Worm (Caenorhabditis elegans): ENCODE results near the gene C15H11.13.

Gene C15H11.13

DNA sequence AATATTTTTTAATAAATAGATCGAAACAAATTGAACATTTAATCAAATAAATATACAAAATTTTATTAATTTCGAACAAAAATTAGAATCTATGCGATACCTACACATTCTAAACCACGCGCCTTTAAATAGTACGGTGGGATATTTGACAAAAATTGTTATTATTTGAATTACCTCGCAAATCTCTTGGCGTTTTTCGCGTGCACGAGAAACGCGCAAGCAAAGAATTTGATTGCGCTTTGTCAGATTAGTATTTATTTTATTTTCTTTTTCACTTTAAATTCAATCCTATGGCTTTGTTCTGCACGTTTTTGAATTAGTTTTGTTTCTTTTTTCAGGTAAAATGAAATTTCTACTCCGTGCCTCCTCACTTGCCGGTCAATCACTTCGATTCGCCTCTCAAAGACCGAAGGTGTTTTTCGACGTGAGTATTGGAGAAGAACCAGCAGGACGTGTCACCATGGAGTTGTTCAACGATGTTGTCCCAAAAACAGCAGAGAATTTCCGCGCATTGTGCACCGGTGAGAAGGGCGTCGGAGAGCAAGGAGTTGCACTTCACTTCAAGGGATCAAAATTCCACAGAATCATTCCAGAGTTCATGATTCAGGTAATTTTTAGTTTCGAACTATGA is 39.0 kb upstream of the C15H11.13 start, which contains the start of gene cyn-1:
TSS of gene cyn-1 (plus strand) at position 339 of the 631 bp plus-strand sequence.
- TF ChIP-seq hlh-15 (tag; optimal IDR thresholded peaks at IDR 0.05): no peak
- TF ChIP-seq nhr-11 (tag; optimal IDR thresholded peaks at IDR 0.05): no peak
- TF ChIP-seq unc-3 (GFP tag; conservative IDR thresholded peaks at IDR 0.05): no peak
- no peak for TF ChIP-seq unc-3 (tag; optimal IDR thresholded peaks at IDR 0.05)
- TF ChIP-seq nfya-1 (tag; optimal IDR thresholded peaks at IDR 0.05): peak; percentile 81
- no peak for TF ChIP-seq rnt-1 (tag; optimal IDR thresholded peaks at IDR 0.05)
- peak; percentile 51 for TF ChIP-seq unc-42 (tag; optimal IDR thresholded peaks at IDR 0.05)
- no peak for TF ChIP-seq syd-9 (tag; optimal IDR thresholded peaks at IDR 0.05)
- TF ChIP-seq F13H6.1 (tag; optimal IDR thresholded peaks at IDR 0.05): no peak
- TF ChIP-seq hlh-6 (tag; optimal IDR thresholded peaks at IDR 0.05): no peak
- TF ChIP-seq pax-1 (tag; optimal IDR thresholded peaks at IDR 0.05): no peak
- no peak for TF ChIP-seq pha-2 (tag; optimal IDR thresholded peaks at IDR 0.05)
- TF ChIP-seq ceh-48 (tag; optimal IDR thresholded peaks at IDR 0.05): peak; percentile 28
- TF ChIP-seq K09A11.1 (tag; optimal IDR thresholded peaks at IDR 0.05; ENCODE audit: insufficient read depth): no peak
- peak; percentile 35 for TF ChIP-seq ceh-34 (tag; optimal IDR thresholded peaks at IDR 0.05)
- TF ChIP-seq ttx-3 (tag; optimal IDR thresholded peaks at IDR 0.05): no peak
- no peak for TF ChIP-seq ama-1 (optimal IDR thresholded peaks at IDR 0.05)
- no peak for TF ChIP-seq unc-55 (GFP tag; optimal IDR thresholded peaks at IDR 0.05)
- no peak for TF ChIP-seq npax-4 (tag; optimal IDR thresholded peaks at IDR 0.05)
- no peak for TF ChIP-seq ceh-24 (tag; optimal IDR thresholded peaks at IDR 0.05)
- TF ChIP-seq dve-1 (tag; optimal IDR thresholded peaks at IDR 0.05): peak; percentile 10
- no peak for TF ChIP-seq madf-2 (tag; optimal IDR thresholded peaks at IDR 0.05)
- peak; percentile 52 for TF ChIP-seq ceh-31 (tag; optimal IDR thresholded peaks at IDR 0.05)
- peak; percentile 33 for TF ChIP-seq ceh-18 (tag; optimal IDR thresholded peaks at IDR 0.05)
- peak; percentile 25 for TF ChIP-seq tbx-2 (tag; optimal IDR thresholded peaks at IDR 0.05)
- TF ChIP-seq hlh-8 (tag; optimal IDR thresholded peaks at IDR 0.05): no peak
- no peak for TF ChIP-seq fax-1 (tag; optimal IDR thresholded peaks at IDR 0.05)

DNA sequence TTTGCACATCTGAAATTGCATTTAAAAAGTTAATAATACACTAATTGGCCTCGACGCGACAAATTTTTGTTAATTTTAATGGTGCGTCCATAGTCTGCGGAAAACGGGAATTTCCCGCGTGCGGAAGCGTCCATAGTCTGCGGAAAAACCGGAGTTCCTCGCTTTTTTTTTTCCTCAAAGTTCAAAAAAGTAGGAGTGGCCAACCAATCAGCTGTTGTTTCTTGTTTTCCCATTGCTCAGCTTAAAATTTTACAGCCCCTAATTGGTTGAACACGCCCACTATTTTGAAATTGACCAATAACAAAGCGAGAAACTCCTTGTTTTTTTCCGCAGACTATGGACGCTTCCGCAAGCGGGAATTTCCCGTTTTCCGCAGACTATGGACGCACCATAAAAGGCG is 37.5 kb upstream of the C15H11.13 start:
- peak; percentile 65 for TF ChIP-seq nfya-1 (tag; optimal IDR thresholded peaks at IDR 0.05)

DNA sequence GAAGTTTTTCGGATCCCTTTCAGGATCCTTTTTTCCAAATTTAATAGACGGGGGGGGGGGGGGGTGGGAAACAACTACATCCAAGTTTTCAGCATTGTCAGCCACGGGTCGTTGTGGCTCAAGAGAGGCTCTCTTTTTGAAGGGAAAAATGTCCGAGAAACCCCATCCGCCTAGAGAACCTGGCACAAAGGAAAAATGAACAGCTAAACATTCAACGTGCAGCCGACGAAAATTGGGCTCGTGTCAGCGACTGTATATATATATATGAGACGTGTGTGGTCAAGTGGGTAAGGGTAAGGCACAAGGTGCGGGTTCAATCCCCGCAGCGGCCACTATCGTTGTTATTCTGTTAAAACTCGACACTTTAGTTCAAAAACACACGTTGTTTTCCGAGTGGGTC is 36.3 kb upstream of the C15H11.13 start, which contains the start of gene Y49A3A.4:
TSS of gene Y49A3A.4 (minus strand) at position 314 of the 400 bp plus-strand sequence.
- TF ChIP-seq pha-2 (tag; optimal IDR thresholded peaks at IDR 0.05) (no peak), ahr-1 (tag; optimal IDR thresholded peaks at IDR 0.05) (no peak), ceh-45 (GFP tag; IDR thresholded peaks at IDR 0.05) (no peak), ceh-24 (tag; optimal IDR thresholded peaks at IDR 0.05) (no peak), K09A11.1 (tag; optimal IDR thresholded peaks at IDR 0.05; ENCODE audit: insufficient read depth) (no peak), nfya-1 (tag; optimal IDR thresholded peaks at IDR 0.05) (no peak), ceh-18 (tag; optimal IDR thresholded peaks at IDR 0.05) (no peak), ceh-31 (tag; optimal IDR thresholded peaks at IDR 0.05) (no peak), ceh-30 (tag; optimal IDR thresholded peaks at IDR 0.05) (no peak), ceh-6 (GFP tag; optimal IDR thresholded peaks at IDR 0.05) (no peak), unc-42 (tag; optimal IDR thresholded peaks at IDR 0.05) (no peak), dmd-4 (tag; optimal IDR thresholded peaks at IDR 0.05; ENCODE audit: borderline replicate concordance) (no peak), odd-2 (tag; optimal IDR thresholded peaks at IDR 0.05) (no peak), lim-6 (tag; optimal IDR thresholded peaks at IDR 0.05) (no peak), pag-3 (tag; optimal IDR thresholded peaks at IDR 0.05; ENCODE audit: borderline replicate concordance) (no peak), ceh-34 (tag; optimal IDR thresholded peaks at IDR 0.05) (no peak)

DNA sequence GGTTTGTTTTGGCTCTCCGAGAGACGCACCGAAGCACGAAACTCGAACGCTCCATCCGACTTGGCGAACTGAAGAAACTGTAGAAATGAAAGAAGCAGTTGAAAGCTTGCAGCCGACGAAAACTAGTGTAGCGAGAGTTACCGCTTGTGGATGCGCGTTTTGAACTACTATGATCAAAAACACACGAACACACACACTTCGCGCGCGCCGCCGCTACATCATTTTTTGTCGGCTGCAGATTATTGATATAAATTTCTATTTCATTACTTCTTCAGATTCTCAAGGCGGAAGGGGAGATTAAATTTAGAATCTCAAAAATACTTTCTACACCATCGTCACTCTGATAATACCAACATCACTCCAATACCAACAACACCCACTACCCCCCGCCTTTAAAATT is 32.9 kb upstream of the C15H11.13 start:
- no peak for TF ChIP-seq sox-2 (GFP tag; IDR thresholded peaks at IDR 0.05)
- TF ChIP-seq K09A11.1 (tag; optimal IDR thresholded peaks at IDR 0.05; ENCODE audit: insufficient read depth): no peak
- no peak for TF ChIP-seq tbx-7 (tag; optimal IDR thresholded peaks at IDR 0.05)
- TF ChIP-seq ceh-2 (tag; optimal IDR thresholded peaks at IDR 0.05): no peak
- no peak for TF ChIP-seq nfya-1 (tag; optimal IDR thresholded peaks at IDR 0.05)
- no peak for TF ChIP-seq tbx-2 (tag; optimal IDR thresholded peaks at IDR 0.05)
- no peak for TF ChIP-seq ceh-24 (tag; optimal IDR thresholded peaks at IDR 0.05)
- TF ChIP-seq Y22D7AL.16 (tag; optimal IDR thresholded peaks at IDR 0.05): no peak
- TF ChIP-seq elt-2 (tag; optimal IDR thresholded peaks at IDR 0.05): no peak
- TF ChIP-seq sdc-2 (tag; optimal IDR thresholded peaks at IDR 0.05): no peak
- no peak for TF ChIP-seq pax-1 (tag; optimal IDR thresholded peaks at IDR 0.05)
- no peak for TF ChIP-seq ets-4 (tag; optimal IDR thresholded peaks at IDR 0.05)
- no peak for TF ChIP-seq dve-1 (tag; optimal IDR thresholded peaks at IDR 0.05)

All from whole organism, late embryonic.